Worm (Caenorhabditis elegans): ENCODE data around the gene C04G6.13.

DNA sequence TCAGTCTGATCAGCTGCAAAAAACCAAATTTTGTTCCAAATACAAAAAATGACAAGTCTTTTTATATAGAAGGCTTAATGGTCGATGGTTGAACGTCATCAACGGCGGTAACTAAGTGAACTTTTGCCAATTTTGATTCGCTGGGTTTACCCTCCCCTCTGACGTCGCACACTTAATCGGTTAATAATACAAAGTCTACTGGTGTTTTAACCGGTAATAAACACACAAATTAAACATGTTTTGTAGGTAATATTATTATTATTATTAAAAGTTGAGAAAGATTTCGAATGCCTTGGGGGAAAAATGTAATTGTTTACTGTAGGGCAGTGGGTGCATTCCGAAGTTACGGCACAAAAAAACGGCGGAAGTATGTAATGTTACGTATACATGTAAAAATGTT, 33.3 kb upstream of the C04G6.13 start, which contains the start of gene pho-12:
- TF ChIP-seq nhr-237 (tag; optimal IDR thresholded peaks at IDR 0.05) (no peak), ztf-11 (tag; optimal IDR thresholded peaks at IDR 0.05) (no peak), T20F7.1 (GFP tag; optimal IDR thresholded peaks at IDR 0.05) (no peak), fkh-10 (GFP tag; optimal IDR thresholded peaks at IDR 0.05) (no peak), hlh-30 (tag; optimal IDR thresholded peaks at IDR 0.05; ENCODE audit: insufficient read depth) (no peak), nhr-11 (tag; optimal IDR thresholded peaks at IDR 0.05) (no peak), mdl-1 (tag; optimal IDR thresholded peaks at IDR 0.05) (no peak), zag-1 (tag; optimal IDR thresholded peaks at IDR 0.05) (no peak), lin-13 (GFP tag; optimal IDR thresholded peaks at IDR 0.05) (no peak), skn-1 (tag; optimal IDR thresholded peaks at IDR 0.05) (no peak), ceh-32 (tag; optimal IDR thresholded peaks at IDR 0.05; ENCODE audit: poor library complexity) (no peak), lin-15B (tag; optimal IDR thresholded peaks at IDR 0.05) (no peak), zfp-2 (tag; optimal IDR thresholded peaks at IDR 0.05) (no peak), D1046.2 (GFP tag; IDR thresholded peaks at IDR 0.05) (no peak)
